Worm (Caenorhabditis elegans) whole organism, late embryonic: ENCODE measurements around the gene F59E12.9.

Experiments used
- ceh-31 ChIP-seq: sonication (generic microtip); optimal IDR thresholded peaks from 2 replicates; lab custom pipeline; 2016; ENCODE audit warnings: missing genetic modification characterization, missing compliant biosample characterization
- ceh-9 ChIP-seq: sonication (generic microtip); optimal IDR thresholded peaks from 2 replicates; lab custom pipeline; 2016; ENCODE audit warnings: mild to moderate bottlenecking, missing genetic modification characterization, inconsistent platforms, missing compliant biosample characterization
- nhr-11 ChIP-seq: fragments of 150-350 bp; optimal IDR thresholded peaks from 2 replicates; lab custom pipeline; 2014; ENCODE audit warnings: missing biosample characterization, missing genetic modification characterization
- sox-2 ChIP-seq: fragments of 200-800 bp; sonication (Bioruptor generic); IDR thresholded peaks from 2 replicates; pipeline ENCODE4 v1.3.6; 2022; ENCODE audit warnings: missing genetic modification reagents, missing genetic modification characterization, missing compliant biosample characterization

DNA sequence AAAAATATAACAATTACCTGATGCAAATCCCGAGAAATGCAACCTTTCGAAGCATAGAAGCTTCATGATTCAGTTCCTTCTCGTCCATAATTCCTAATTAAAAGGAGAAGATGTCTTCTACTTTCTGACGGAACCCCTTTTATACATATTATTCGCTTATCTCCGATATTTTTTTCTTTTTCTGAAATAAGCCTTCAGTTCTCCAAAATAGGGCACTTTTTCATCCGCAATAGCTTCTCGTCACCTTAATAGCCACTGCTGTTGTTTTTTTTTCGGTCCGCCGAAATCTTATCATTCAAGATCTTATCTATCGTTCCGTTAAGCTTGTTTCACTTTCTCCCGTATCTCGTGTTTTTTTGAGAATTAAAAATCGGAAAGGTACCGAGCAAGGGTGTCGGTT lies 5.5 kb upstream of the F59E12.9 start, which contains the start of gene bli-2:
- no peak for TF ChIP-seq sox-2 (GFP tag; lab: Robert Waterston, UW)
- no peak for TF ChIP-seq ceh-31 (tag; lab: Kevin White, UChicago)
- no peak for TF ChIP-seq ceh-9 (tag; lab: Kevin White, UChicago)
- TF ChIP-seq nhr-11, result no peak
